Worm (Caenorhabditis elegans) whole organism, young adult: Measurements from ENCODE around the gene F14D2.5.

ENCODE experiments used
- B0019.2 ChIP-seq: fragments of 200-800 bp; sonication (Bioruptor generic); conservative IDR thresholded peaks from 2 replicates; pipeline ENCODE4 v1.3.6; 2022; ENCODE audit warnings: missing genetic modification reagents, missing genetic modification characterization, missing compliant biosample characterization
- B0261.1 ChIP-seq: sonication (generic microtip); optimal IDR thresholded peaks from 2 replicates; lab custom pipeline; 2016; ENCODE audit warnings: mild to moderate bottlenecking, missing genetic modification characterization, moderate library complexity, missing compliant biosample characterization
- C06A6.2 ChIP-seq: fragments of 200-800 bp; sonication (Bioruptor generic); conservative IDR thresholded peaks from 2 replicates; pipeline ENCODE4 v1.3.6; 2022; ENCODE audit warnings: missing genetic modification characterization, missing compliant biosample characterization
- F10E7.11 ChIP-seq: sonication (generic microtip); optimal IDR thresholded peaks from 2 replicates; lab custom pipeline; 2017; ENCODE audit warnings: mild to moderate bottlenecking, missing genetic modification characterization, moderate library complexity, missing compliant biosample characterization
- F23B12.7 ChIP-seq: sonication (generic microtip); optimal IDR thresholded peaks from 2 replicates; lab custom pipeline; 2017; ENCODE audit warnings: missing genetic modification characterization, mild to moderate bottlenecking, missing compliant biosample characterization, antibody characterized with exemption, moderate library complexity; ENCODE audit not compliant: insufficient read depth
- F33H1.4 ChIP-seq: fragments of 200-800 bp; sonication (Bioruptor generic); IDR thresholded peaks from 2 replicates; pipeline ENCODE4 v1.3.6; 2022; ENCODE audit warnings: missing genetic modification reagents, missing genetic modification characterization, missing compliant biosample characterization
- F55B11.4 ChIP-seq: sonication (generic microtip); optimal IDR thresholded peaks from 2 replicates; lab custom pipeline; 2016; ENCODE audit warnings: missing compliant biosample characterization, missing genetic modification characterization, borderline replicate concordance; ENCODE audit not compliant: insufficient read depth
- K12H6.12 ChIP-seq: fragments of 200-800 bp; sonication (Bioruptor generic); optimal IDR thresholded peaks from 2 replicates; lab custom pipeline; 2018; ENCODE audit warnings: mild to moderate bottlenecking, missing genetic modification characterization, missing compliant biosample characterization
- akir-1 ChIP-seq: fragments of 200-800 bp; sonication (Bioruptor generic); optimal IDR thresholded peaks from 2 replicates; lab custom pipeline; 2018; ENCODE audit warnings: mild to moderate bottlenecking, missing genetic modification characterization, moderate library complexity, missing compliant biosample characterization
- aptf-2 ChIP-seq: fragments of 200-800 bp; sonication (Bioruptor generic); conservative IDR thresholded peaks from 2 replicates; pipeline ENCODE4 v1.3.6; 2022; ENCODE audit warnings: missing genetic modification reagents, missing genetic modification characterization, missing compliant biosample characterization
- attf-3 ChIP-seq: fragments of 200-800 bp; sonication (Bioruptor generic); conservative IDR thresholded peaks from 2 replicates; pipeline ENCODE4 v1.3.6; 2022; ENCODE audit warnings: missing genetic modification reagents, missing genetic modification characterization, missing compliant biosample characterization
- attf-6 ChIP-seq: fragments of 200-800 bp; sonication (Bioruptor generic); IDR thresholded peaks from 2 replicates; pipeline ENCODE4 v1.3.6; 2022; ENCODE audit warnings: missing genetic modification reagents, missing genetic modification characterization, missing compliant biosample characterization
- cebp-1 ChIP-seq, 2 experiments: fragments of 200-800 bp in 1 of 2; sonication (Bioruptor generic) in 1 of 2; sonication (generic microtip) in 1 of 2; IDR thresholded peaks in 1 of 2; optimal IDR thresholded peaks in 1 of 2; 2 replicates each; pipeline versions ENCODE4 v1.3.6 to Lab custom; 2017 to 2022; ENCODE audit warnings: missing compliant biosample characterization in 2 of 2, missing genetic modification characterization in 2 of 2, mild to moderate bottlenecking in 1 of 2, missing genetic modification reagents in 1 of 2, moderate library complexity in 1 of 2
- ceh-91 ChIP-seq: fragments of 200-800 bp; sonication (Bioruptor generic); IDR thresholded peaks from 2 replicates; pipeline ENCODE4 v1.3.6; 2022; ENCODE audit warnings: missing genetic modification reagents, missing genetic modification characterization, missing compliant biosample characterization
- dpff-1 ChIP-seq: sonication (generic microtip); optimal IDR thresholded peaks from 2 replicates; lab custom pipeline; 2017; ENCODE audit warnings: mild to moderate bottlenecking, missing genetic modification characterization, missing compliant biosample characterization
- dpl-1 ChIP-seq: fragments of 150-350 bp; optimal IDR thresholded peaks from 2 replicates; lab custom pipeline; 2014; ENCODE audit warnings: missing biosample characterization, missing genetic modification reagents, missing genetic modification characterization
- ekl-4 ChIP-seq: fragments of 200-800 bp; sonication (Bioruptor generic); IDR thresholded peaks from 2 replicates; pipeline ENCODE4 v1.3.6; 2022; ENCODE audit warnings: missing genetic modification reagents, missing genetic modification characterization, missing compliant biosample characterization
- gei-17 ChIP-seq: fragments of 200-800 bp; sonication (Bioruptor generic); optimal IDR thresholded peaks from 2 replicates; lab custom pipeline; 2018; ENCODE audit warnings: mild to moderate bottlenecking, missing genetic modification characterization, missing compliant biosample characterization
- him-1 ChIP-seq: sonication (generic microtip); optimal IDR thresholded peaks from 2 replicates; lab custom pipeline; 2016; ENCODE audit warnings: missing genotype, missing genetic modification reagents, missing genetic modification characterization, missing compliant biosample characterization
- hmg-1.2 ChIP-seq: fragments of 200-800 bp; sonication (Bioruptor generic); IDR thresholded peaks from 2 replicates; pipeline ENCODE4 v1.3.6; 2022; ENCODE audit warnings: missing genetic modification reagents, missing genetic modification characterization, missing compliant biosample characterization
- let-607 ChIP-seq, 2 experiments: fragments of 200-800 bp in 1 of 2; sonication (Bioruptor generic) in 1 of 2; sonication (generic microtip) in 1 of 2; optimal IDR thresholded peaks; 2 replicates each; lab custom pipeline; 2016 to 2018; ENCODE audit warnings: mild to moderate bottlenecking in 2 of 2, missing compliant biosample characterization in 2 of 2, missing genetic modification characterization in 2 of 2, moderate library complexity in 2 of 2, missing genotype in 1 of 2
- mes-4 ChIP-seq: sonication (generic microtip); optimal IDR thresholded peaks from 2 replicates; lab custom pipeline; 2016; ENCODE audit warnings: missing genotype, missing genetic modification characterization, missing compliant biosample characterization
- nfya-2 ChIP-seq: fragments of 200-800 bp; sonication (Bioruptor generic); IDR thresholded peaks from 2 replicates; pipeline ENCODE4 v1.3.6; 2022; ENCODE audit warnings: missing genetic modification reagents, missing genetic modification characterization, missing compliant biosample characterization
- nfyb-1 ChIP-seq: fragments of 200-800 bp; sonication (Bioruptor generic); IDR thresholded peaks from 2 replicates; pipeline ENCODE4 v1.3.6; 2022; ENCODE audit warnings: missing genetic modification reagents, missing genetic modification characterization, missing compliant biosample characterization
- nhr-80 ChIP-seq: sonication (generic microtip); optimal IDR thresholded peaks from 2 replicates; lab custom pipeline; 2016; ENCODE audit warnings: missing genetic modification characterization, missing compliant biosample characterization
- pbrm-1 ChIP-seq: fragments of 200-800 bp; sonication (Bioruptor generic); IDR thresholded peaks from 2 replicates; pipeline ENCODE4 v1.3.6; 2022; ENCODE audit warnings: missing genetic modification reagents, missing genetic modification characterization, missing compliant biosample characterization
- rpc-1 ChIP-seq, 2 experiments: fragments of 150-350 bp in 1 of 2; sonication (generic microtip) in 1 of 2; optimal IDR thresholded peaks; 2 replicates each; lab custom pipeline; 2014 to 2018; ENCODE audit warnings: missing biosample characterization in 1 of 2, missing genetic modification characterization in 1 of 2, missing genetic modification reagents in 1 of 2, missing genotype in 1 of 2
- sdz-38 ChIP-seq: sonication (generic microtip); optimal IDR thresholded peaks from 2 replicates; lab custom pipeline; 2016; ENCODE audit warnings: missing genotype, missing genetic modification characterization, missing compliant biosample characterization
- snpc-1.3 ChIP-seq: sonication (generic microtip); optimal IDR thresholded peaks from 2 replicates; lab custom pipeline; 2017; ENCODE audit warnings: missing genetic modification characterization, mild to moderate bottlenecking, missing compliant biosample characterization, antibody characterized with exemption, moderate library complexity, missing genotype, missing genetic modification reagents; ENCODE audit not compliant: insufficient read depth
- tbp1 ChIP-seq: fragments of 200-800 bp; sonication (Bioruptor generic); optimal IDR thresholded peaks from 2 replicates; lab custom pipeline; 2018; ENCODE audit warnings: mild to moderate bottlenecking, missing genetic modification characterization, missing compliant biosample characterization
- tbx-9 ChIP-seq: sonication (generic microtip); optimal IDR thresholded peaks from 2 replicates; lab custom pipeline; 2016; ENCODE audit warnings: borderline replicate concordance, missing genetic modification characterization, inconsistent platforms, missing compliant biosample characterization
- zfh-2 ChIP-seq: fragments of 200-800 bp; sonication (Bioruptor generic); conservative IDR thresholded peaks from 2 replicates; pipeline ENCODE4 v1.3.6; 2022; ENCODE audit warnings: missing genetic modification reagents, missing genetic modification characterization, missing compliant biosample characterization

Gene F14D2.5

ce11 chrII:3303582-3303981 is 36.8 kb upstream of the F14D2.5 start:
- no peak for TF ChIP-seq ekl-4
- TF ChIP-seq cebp-1 (GFP tag; IDR thresholded peaks at IDR 0.05; lab: Robert Waterston, UW), result no peak
- peak; percentile 42 for TF ChIP-seq cebp-1 (tag; optimal IDR thresholded peaks at IDR 0.05; lab: Kevin White, UChicago)
- TF ChIP-seq F23B12.7, result peak; percentile 53
- peak; percentile 47 for TF ChIP-seq nhr-80 (tag; lab: Kevin White, UChicago)
- no peak for TF ChIP-seq K12H6.12 (tag; lab: Kevin White, UChicago)
- no peak for TF ChIP-seq snpc-1.3 (tag; lab: Kevin White, UChicago)
- TF ChIP-seq nfyb-1, result 0 out of 2 replicates have a peak, but pooled peaks have one; percentile 33
- 0 out of 2 replicates have a peak, but pooled peaks have one; percentile 19 for TF ChIP-seq hmg-1.2 (GFP tag; lab: Robert Waterston, UW)
- 0 out of 2 replicates have a peak, but pooled peaks have one; percentile 35 for TF ChIP-seq pbrm-1 (GFP tag; lab: Robert Waterston, UW)
- TF ChIP-seq tbx-9 (tag; lab: Kevin White, UChicago), result no peak

DNA sequence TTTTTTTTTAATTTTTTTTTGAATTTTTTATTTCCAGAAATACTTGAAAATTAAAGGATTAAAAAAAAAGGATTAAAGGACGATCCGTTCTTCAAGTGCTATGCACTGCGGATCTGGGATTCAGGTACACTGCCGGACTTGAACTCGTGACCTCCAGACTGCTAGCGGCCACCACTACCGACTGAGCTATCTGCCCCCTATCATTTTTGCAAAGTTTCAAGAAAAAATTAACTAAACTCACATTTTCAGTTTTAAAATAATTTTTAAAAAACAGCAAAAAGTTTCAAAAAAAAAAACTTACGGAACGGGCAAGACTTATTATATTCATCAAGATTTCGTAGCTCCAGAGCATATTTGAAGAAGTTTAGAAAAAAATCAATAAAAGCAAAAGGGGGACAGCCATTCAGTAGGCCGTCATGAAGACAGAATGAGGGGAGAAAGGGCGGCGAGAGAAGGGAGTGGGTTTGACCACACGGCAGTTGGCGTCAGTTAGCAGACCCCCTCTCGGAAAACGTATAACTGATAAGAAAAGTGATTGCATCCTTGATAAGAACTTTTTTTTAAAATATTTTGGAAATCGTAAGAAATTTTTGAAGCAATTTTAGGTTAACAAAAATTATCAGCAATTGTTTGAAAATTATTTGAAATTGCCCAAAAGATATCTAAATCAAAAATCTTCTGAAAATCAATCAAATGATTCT is 29.2 kb upstream of the F14D2.5 start:
- TF ChIP-seq akir-1 (GFP tag; lab: Kevin White, UChicago) (no peak), B0261.1 (peak; percentile 19), rpc-1 (optimal IDR thresholded peaks at IDR 0.05; lab: Kevin White, UChicago) (peak; percentile 31), rpc-1 (tag; optimal IDR thresholded peaks at IDR 0.05; lab: Kevin White, UChicago) (peak; percentile 73), nhr-80 (tag; lab: Kevin White, UChicago) (peak; percentile 41), zfh-2 (no peak), dpff-1 (tag; lab: Kevin White, UChicago) (no peak), tbp1 (GFP tag; lab: Kevin White, UChicago) (peak; percentile 65), him-1 (tag; lab: Kevin White, UChicago) (peak; percentile 4)

DNA sequence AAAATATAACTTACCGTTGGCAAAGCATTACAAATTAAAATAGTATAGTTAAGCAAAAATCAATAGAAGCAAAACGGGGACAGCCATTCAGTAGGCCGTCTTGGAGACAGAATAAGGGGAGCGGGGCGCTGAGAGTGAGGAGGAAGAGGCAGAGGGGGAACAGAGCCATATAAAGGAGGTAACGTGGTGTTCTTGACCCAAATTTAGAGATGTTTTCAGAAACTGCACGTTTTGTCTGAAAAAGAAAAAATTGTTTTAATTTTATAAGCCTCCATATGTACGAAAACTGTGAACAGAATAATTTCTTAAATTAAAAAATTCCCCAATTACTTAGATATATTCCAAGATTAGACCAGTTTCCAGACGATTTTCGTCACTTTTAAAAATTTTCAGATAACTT is 26.9 kb upstream of the F14D2.5 start, which contains the start of gene F39E9.6:
TSS of gene F39E9.6 (minus strand) at position 101 of the 400 bp plus-strand sequence.
- no peak for TF ChIP-seq sdz-38 (tag; lab: Kevin White, UChicago)
- TF ChIP-seq gei-17 (GFP tag; lab: Kevin White, UChicago), result no peak
- TF ChIP-seq attf-6, result no peak
- no peak for TF ChIP-seq B0261.1
- no peak for TF ChIP-seq F33H1.4 (GFP tag; lab: Robert Waterston, UW)
- no peak for TF ChIP-seq let-607 (tag; optimal IDR thresholded peaks at IDR 0.05; lab: Kevin White, UChicago)
- TF ChIP-seq mes-4, result no peak
- no peak for TF ChIP-seq attf-3 (GFP tag; lab: Robert Waterston, UW)
- no peak for TF ChIP-seq F55B11.4 (tag; lab: Kevin White, UChicago)
- no peak for TF ChIP-seq ceh-91 (GFP tag; lab: Robert Waterston, UW)
- TF ChIP-seq aptf-2 (GFP tag; lab: Robert Waterston, UW), result no peak
- TF ChIP-seq C06A6.2 (GFP tag; lab: Robert Waterston, UW), result no peak
- TF ChIP-seq B0019.2 (GFP tag; lab: Robert Waterston, UW), result no peak
- no peak for TF ChIP-seq F10E7.11 (tag; lab: Kevin White, UChicago)
- no peak for TF ChIP-seq nfya-2 (GFP tag; lab: Robert Waterston, UW)
- no peak for TF ChIP-seq dpl-1
- TF ChIP-seq, all 124 proteins: peak for 0
